Fruit fly (Drosophila melanogaster) whole organism, pupa: Measurements from ENCODE around the gene CG16775.
"Not testable (repeated sequence)": the region's sequence is repeated elsewhere in the genome, so short reads cannot be mapped to it uniquely, and the experiment has no call there.

ENCODE experiments used
- CG15710 ChIP-seq: fragments of 200-800 bp; sonication (Bioruptor generic); optimal IDR thresholded peaks from 2 replicates; lab custom pipeline; 2018; ENCODE audit warnings: missing biosample characterization, mild to moderate bottlenecking, missing genetic modification characterization, moderate library complexity
- CG34367 ChIP-seq: fragments of 200-800 bp; sonication (Bioruptor generic); optimal IDR thresholded peaks from 2 replicates; lab custom pipeline; 2018; ENCODE audit warnings: missing biosample characterization, mild to moderate bottlenecking, missing genetic modification characterization
- CG9948 ChIP-seq: fragments of 200-800 bp; sonication (Bioruptor generic); optimal IDR thresholded peaks from 2 replicates; lab custom pipeline; 2018; ENCODE audit warnings: missing biosample characterization, mild to moderate bottlenecking, missing genetic modification characterization, moderate library complexity
- D1 ChIP-seq: fragments of 200-800 bp; sonication (Bioruptor generic); optimal IDR thresholded peaks from 2 replicates; lab custom pipeline; 2018; ENCODE audit warnings: missing biosample characterization, mild to moderate bottlenecking, missing genetic modification characterization, moderate library complexity
- Pif1A ChIP-seq: fragments of 200-800 bp; sonication (Bioruptor generic); optimal IDR thresholded peaks from 3 replicates; lab custom pipeline; 2016; ENCODE audit warnings: missing biosample characterization, missing genetic modification characterization
- fd96Ca ChIP-seq: fragments of 200-800 bp; sonication (Bioruptor generic); IDR thresholded peaks from 3 replicates; pipeline ENCODE4 v1.3.6; 2022; ENCODE audit warnings: missing biosample characterization, missing genetic modification characterization
- gl ChIP-seq: fragments of 200-800 bp; sonication (Bioruptor generic); optimal IDR thresholded peaks from 2 replicates; lab custom pipeline; 2018; ENCODE audit warnings: missing biosample characterization, mild to moderate bottlenecking, missing genetic modification characterization

DNA sequence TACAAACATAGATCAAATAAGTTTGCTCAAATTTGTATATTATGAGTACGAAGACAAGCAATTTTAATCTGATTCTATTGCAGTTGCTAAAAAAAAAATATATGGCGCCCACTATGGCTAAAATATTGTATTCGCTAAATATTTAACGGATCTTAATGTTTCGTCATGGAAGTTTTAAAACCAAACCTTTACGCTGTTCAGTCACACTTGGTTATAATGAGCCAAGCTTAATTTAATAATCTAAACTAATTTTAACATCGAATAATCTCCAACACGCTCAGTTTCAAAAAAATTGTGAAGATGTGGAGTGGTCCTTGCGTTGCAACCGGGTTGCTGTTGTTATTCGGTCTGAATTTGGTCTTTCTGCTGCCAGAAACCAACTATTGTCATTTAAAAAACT lies 28.3 kb downstream of the CG16775 start, which contains the start of gene CG34002:
- not testable (repeated sequence) for TF ChIP-seq Pif1A; D1 (tag; lab: Kevin White, UChicago); CG34367 (tag; lab: Kevin White, UChicago); gl; CG15710 (tag; lab: Kevin White, UChicago); fd96Ca; CG9948
